Worm (Caenorhabditis elegans): ENCODE results near the gene K03H9.3.

DNA sequence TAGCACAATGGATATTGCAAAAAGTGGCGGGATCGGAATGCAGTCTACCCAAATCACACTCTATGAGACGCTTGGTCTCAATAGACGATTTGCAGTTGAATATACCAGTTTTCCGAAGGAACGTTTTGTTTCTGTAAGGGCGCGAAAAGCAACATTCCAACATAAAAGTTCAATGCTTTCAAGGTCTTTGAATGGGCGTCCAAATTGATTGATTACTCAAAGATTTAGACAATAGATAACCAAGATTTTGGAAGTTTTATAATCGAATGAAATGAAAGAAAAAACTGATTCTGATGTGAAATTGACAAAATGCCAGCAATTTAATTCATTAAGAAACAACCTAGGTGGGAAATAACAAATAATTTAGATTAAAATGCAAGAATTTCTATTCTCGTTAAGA is 3.7 kb upstream of the K03H9.3 start:
- no peak for TF ChIP-seq nhr-12 (tag; optimal IDR thresholded peaks at IDR 0.05)
- TF ChIP-seq nhr-237 (tag; optimal IDR thresholded peaks at IDR 0.05) = no peak
- no peak for TF ChIP-seq zag-1 (tag; optimal IDR thresholded peaks at IDR 0.05)
- no peak for TF ChIP-seq tbx-2 (tag; optimal IDR thresholded peaks at IDR 0.05)
- TF ChIP-seq snpc-4 (tag; optimal IDR thresholded peaks at IDR 0.05) = no peak
- TF ChIP-seq nhr-77 (tag; optimal IDR thresholded peaks at IDR 0.05) = no peak
- TF ChIP-seq pqm-1 (tag; optimal IDR thresholded peaks at IDR 0.05) = no peak
- no peak for TF ChIP-seq pha-4 (tag; optimal IDR thresholded peaks at IDR 0.05)
- no peak for TF ChIP-seq unc-39 (tag; optimal IDR thresholded peaks at IDR 0.05)
- TF ChIP-seq elt-3 (tag; optimal IDR thresholded peaks at IDR 0.05) = no peak
- no peak for TF ChIP-seq ama-1 (optimal IDR thresholded peaks at IDR 0.05)
